Worm (Caenorhabditis elegans) whole organism, mixed stage, embryonic: Measurements from ENCODE around the gene phy-3.

Experiments used
- ceh-43 ChIP-seq: fragments of 200-800 bp; sonication (Bioruptor generic); optimal IDR thresholded peaks from 2 replicates; lab custom pipeline; 2018; ENCODE audit warnings: mild to moderate bottlenecking, missing genetic modification characterization, moderate library complexity, missing compliant biosample characterization
- ces-1 ChIP-seq: fragments of 150-350 bp; optimal IDR thresholded peaks from 2 replicates; lab custom pipeline; 2014; ENCODE audit warnings: missing biosample characterization, missing genetic modification reagents, missing genetic modification characterization
- elt-1 ChIP-seq: sonication (generic microtip); optimal IDR thresholded peaks from 2 replicates; lab custom pipeline; 2017; ENCODE audit warnings: missing genetic modification characterization, mild to moderate bottlenecking, missing compliant biosample characterization, antibody characterized with exemption, moderate library complexity, borderline replicate concordance; ENCODE audit not compliant: insufficient read depth
- ham-2 ChIP-seq: fragments of 200-800 bp; sonication (Bioruptor generic); optimal IDR thresholded peaks from 2 replicates; lab custom pipeline; 2018; ENCODE audit warnings: mild to moderate bottlenecking, missing genetic modification characterization, missing compliant biosample characterization
- lin-13 ChIP-seq: fragments of 150-350 bp; optimal IDR thresholded peaks from 2 replicates; lab custom pipeline; 2014; ENCODE audit warnings: missing biosample characterization, missing genetic modification characterization
- lsy-2 ChIP-seq: fragments of 150-350 bp; optimal IDR thresholded peaks from 2 replicates; lab custom pipeline; 2014; ENCODE audit warnings: missing biosample characterization, missing genetic modification characterization
- mab-5 ChIP-seq: fragments of 150-350 bp; optimal IDR thresholded peaks from 2 replicates; lab custom pipeline; 2014; ENCODE audit warnings: missing biosample characterization, missing genetic modification characterization
- nhr-12 ChIP-seq: fragments of 150-350 bp; optimal IDR thresholded peaks from 2 replicates; lab custom pipeline; 2014; ENCODE audit warnings: missing biosample characterization, missing genetic modification characterization
- nhr-237 ChIP-seq: fragments of 150-350 bp; optimal IDR thresholded peaks from 2 replicates; lab custom pipeline; 2014; ENCODE audit warnings: missing biosample characterization, missing genetic modification characterization
- pha-4 ChIP-seq: fragments of 150-350 bp; optimal IDR thresholded peaks from 2 replicates; lab custom pipeline; 2018; ENCODE audit warnings: missing biosample characterization, missing genetic modification reagents, missing genetic modification characterization
- snpc-4 ChIP-seq: fragments of 150-350 bp; optimal IDR thresholded peaks from 2 replicates; lab custom pipeline; 2014; ENCODE audit warnings: missing biosample characterization, missing genetic modification characterization
- unc-39 ChIP-seq: fragments of 150-350 bp; optimal IDR thresholded peaks from 2 replicates; lab custom pipeline; 2014; ENCODE audit warnings: missing biosample characterization, missing genetic modification characterization
- ztf-11 ChIP-seq: fragments of 150-350 bp; optimal IDR thresholded peaks from 2 replicates; lab custom pipeline; 2014; ENCODE audit warnings: missing biosample characterization, missing genetic modification characterization

DNA sequence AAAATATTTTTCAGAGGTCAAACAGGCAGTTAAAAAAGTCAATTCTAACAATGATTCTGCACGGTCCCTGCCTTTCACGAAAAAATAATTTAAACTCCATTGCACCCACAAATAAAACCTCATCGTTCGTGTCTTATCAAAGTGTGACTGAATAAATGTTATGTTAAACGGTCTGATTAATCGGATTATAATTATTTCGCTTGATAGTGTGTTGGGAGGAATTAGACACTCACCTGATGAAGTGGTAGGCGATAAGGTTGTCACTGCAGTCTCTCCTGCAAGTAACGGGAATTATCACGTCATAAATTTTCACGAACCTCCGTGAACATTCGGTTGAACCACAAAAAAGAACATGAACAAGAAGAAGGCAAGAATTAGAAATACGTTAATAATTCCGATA, 7.3 kb downstream of the phy-3 start:
- no peak for TF ChIP-seq lsy-2
- TF ChIP-seq ztf-11 = no peak
- no peak for TF ChIP-seq unc-39 (tag; lab: Kevin White, UChicago)
- TF ChIP-seq nhr-237 = no peak
- no peak for TF ChIP-seq lin-13 (tag; lab: Kevin White, UChicago)
- TF ChIP-seq snpc-4 (tag; lab: Kevin White, UChicago) = no peak
- no peak for TF ChIP-seq nhr-12 (tag; lab: Kevin White, UChicago)
- TF ChIP-seq ces-1 (GFP tag; lab: Kevin White, UChicago) = no peak
- TF ChIP-seq elt-1 (tag; lab: Kevin White, UChicago) = no peak
- no peak for TF ChIP-seq ham-2 (GFP tag; lab: Kevin White, UChicago)
- no peak for TF ChIP-seq pha-4
- no peak for TF ChIP-seq ceh-43 (GFP tag; lab: Kevin White, UChicago)
- TF ChIP-seq mab-5 (tag; lab: Kevin White, UChicago) = no peak
